Fruit fly (Drosophila melanogaster) whole organism, embryonic: Measurements from ENCODE around the gene Teh1.

ENCODE experiments used
- CG32767 ChIP-seq: fragments of 200-800 bp; sonication (Bioruptor generic); IDR thresholded peaks from 2 replicates; pipeline ENCODE4 v1.3.6; 2022; ENCODE audit warnings: missing biosample characterization, missing genetic modification characterization
- Dll ChIP-seq: fragments of 200-800 bp; sonication (Bioruptor generic); IDR thresholded peaks from 4 replicates; pipeline ENCODE4 v1.3.6; 2022; ENCODE audit warnings: missing biosample characterization, missing genetic modification characterization; ENCODE audit not compliant: partially characterized antibody
- ERR ChIP-seq: fragments of 200-800 bp; sonication (Bioruptor generic); optimal IDR thresholded peaks from 2 replicates; lab custom pipeline; 2016; ENCODE audit warnings: missing biosample characterization, missing genetic modification characterization
- Fer1 ChIP-seq: fragments of 200-800 bp; sonication (Bioruptor generic); optimal IDR thresholded peaks from 2 replicates; lab custom pipeline; 2017; ENCODE audit warnings: missing biosample characterization, mild to moderate bottlenecking, missing genetic modification characterization
- en ChIP-seq: fragments of 200-800 bp; sonication (Bioruptor generic); optimal IDR thresholded peaks from 2 replicates; lab custom pipeline; 2016; ENCODE audit warnings: missing biosample characterization, missing genetic modification characterization
- hbn ChIP-seq: fragments of 200-800 bp; sonication (Bioruptor generic); IDR thresholded peaks from 2 replicates; pipeline ENCODE4 v1.3.6; 2022; ENCODE audit warnings: missing biosample characterization, missing genetic modification characterization; ENCODE audit not compliant: partially characterized antibody
- pros ChIP-seq: fragments of 200-800 bp; sonication (Bioruptor generic); optimal IDR thresholded peaks from 3 replicates; lab custom pipeline; 2019; ENCODE audit warnings: missing biosample characterization, mild to moderate bottlenecking, missing genetic modification characterization, moderate library complexity
- sug ChIP-seq: fragments of 200-800 bp; optimal IDR thresholded peaks from 2 replicates; lab custom pipeline; 2019; ENCODE audit warnings: missing biosample characterization, mild to moderate bottlenecking, missing genetic modification characterization, moderate library complexity

- no peak for TF ChIP-seq ERR
- TF ChIP-seq pros (GFP tag; lab: Kevin White, UChicago): no peak
- no peak for TF ChIP-seq Dll (GFP tag; lab: Robert Waterston, UW)
- TF ChIP-seq sug (tag; lab: Kevin White, UChicago): no peak
- TF ChIP-seq hbn (GFP tag; lab: Robert Waterston, UW): no peak
- no peak for TF ChIP-seq en (GFP tag; lab: Kevin White, UChicago)
- no peak for TF ChIP-seq CG32767 (GFP tag; lab: Robert Waterston, UW)
- TF ChIP-seq Fer1: no peak
Measured at dm6 chr3R:9816879-9817278, 51.0 kb downstream of the Teh1 start, which contains the start of gene CG16904.
